Worm (Caenorhabditis elegans) whole organism, young adult: ENCODE results near the gene dct-16.
A peak's percentile ranks its signal among the peaks of the same experiment; 100 is the strongest.
"Not testable (repeated sequence)": the region's sequence is repeated elsewhere in the genome, so short reads cannot be mapped to it uniquely, and the experiment has no call there.

Experiments used
- B0336.3 ChIP-seq: fragments of 200-800 bp; sonication (Bioruptor generic); IDR thresholded peaks from 2 replicates; pipeline ENCODE4 v1.3.6; 2022; ENCODE audit warnings: missing genetic modification characterization, missing compliant biosample characterization
- K12H6.12 ChIP-seq: fragments of 200-800 bp; sonication (Bioruptor generic); optimal IDR thresholded peaks from 2 replicates; lab custom pipeline; 2018; ENCODE audit warnings: mild to moderate bottlenecking, missing genetic modification characterization, missing compliant biosample characterization
- Y53F4B.3 ChIP-seq: fragments of 200-800 bp; sonication (Bioruptor generic); IDR thresholded peaks from 2 replicates; pipeline ENCODE4 v1.3.6; 2022; ENCODE audit warnings: missing genetic modification reagents, missing genetic modification characterization, missing compliant biosample characterization
- Y79H2A.3 ChIP-seq: fragments of 200-800 bp; sonication (Bioruptor generic); conservative IDR thresholded peaks from 2 replicates; pipeline ENCODE4 v1.3.6; 2022; ENCODE audit warnings: missing genetic modification reagents, missing genetic modification characterization, missing compliant biosample characterization
- ZK185.1 ChIP-seq: sonication (generic microtip); optimal IDR thresholded peaks from 2 replicates; lab custom pipeline; 2016; ENCODE audit warnings: mild to moderate bottlenecking, missing genetic modification characterization, missing compliant biosample characterization; ENCODE audit not compliant: poor library complexity, severe bottlenecking
- akir-1 ChIP-seq: fragments of 200-800 bp; sonication (Bioruptor generic); optimal IDR thresholded peaks from 2 replicates; lab custom pipeline; 2018; ENCODE audit warnings: mild to moderate bottlenecking, missing genetic modification characterization, moderate library complexity, missing compliant biosample characterization
- aptf-3 ChIP-seq: fragments of 200-800 bp; sonication (Bioruptor generic); IDR thresholded peaks from 2 replicates; pipeline ENCODE4 v1.3.6; 2022; ENCODE audit warnings: missing genetic modification characterization, missing compliant biosample characterization
- atf-7 ChIP-seq: sonication (generic microtip); optimal IDR thresholded peaks from 2 replicates; lab custom pipeline; 2017; ENCODE audit warnings: mild to moderate bottlenecking, missing genetic modification characterization, missing compliant biosample characterization
- bed-2 ChIP-seq: fragments of 200-800 bp; sonication (Bioruptor generic); IDR thresholded peaks from 2 replicates; pipeline ENCODE4 v1.3.6; 2022; ENCODE audit warnings: missing genetic modification reagents, missing genetic modification characterization, missing compliant biosample characterization
- cebp-2 ChIP-seq: fragments of 200-800 bp; sonication (Bioruptor generic); IDR thresholded peaks from 2 replicates; pipeline ENCODE4 v1.3.6; 2022; ENCODE audit warnings: missing genetic modification characterization, missing compliant biosample characterization
- ceh-27 ChIP-seq: fragments of 200-800 bp; sonication (Bioruptor generic); optimal IDR thresholded peaks from 2 replicates; lab custom pipeline; 2018; ENCODE audit warnings: mild to moderate bottlenecking, missing genetic modification characterization, moderate library complexity, missing compliant biosample characterization
- dpff-1 ChIP-seq: sonication (generic microtip); optimal IDR thresholded peaks from 2 replicates; lab custom pipeline; 2017; ENCODE audit warnings: mild to moderate bottlenecking, missing genetic modification characterization, missing compliant biosample characterization
- egrh-3 ChIP-seq: fragments of 200-800 bp; sonication (Bioruptor generic); IDR thresholded peaks from 2 replicates; pipeline ENCODE4 v1.3.6; 2022; ENCODE audit warnings: missing genetic modification reagents, missing genetic modification characterization, missing compliant biosample characterization
- ets-4 ChIP-seq: fragments of 200-800 bp; sonication (Bioruptor generic); optimal IDR thresholded peaks from 2 replicates; lab custom pipeline; 2018; ENCODE audit warnings: mild to moderate bottlenecking, missing genetic modification characterization, missing compliant biosample characterization
- fkh-3 ChIP-seq: sonication (generic microtip); optimal IDR thresholded peaks from 2 replicates; lab custom pipeline; 2016; ENCODE audit warnings: mild to moderate bottlenecking, missing genetic modification characterization, missing compliant biosample characterization
- hmg-1.2 ChIP-seq: fragments of 200-800 bp; sonication (Bioruptor generic); IDR thresholded peaks from 2 replicates; pipeline ENCODE4 v1.3.6; 2022; ENCODE audit warnings: missing genetic modification reagents, missing genetic modification characterization, missing compliant biosample characterization
- hrde-1 ChIP-seq: sonication (generic microtip); optimal IDR thresholded peaks from 2 replicates; lab custom pipeline; 2016; ENCODE audit warnings: missing genetic modification characterization, mild to moderate bottlenecking, missing compliant biosample characterization, moderate library complexity, missing genotype, missing genetic modification reagents, borderline replicate concordance
- lag-1 ChIP-seq: fragments of 200-800 bp; sonication (Bioruptor generic); IDR thresholded peaks from 2 replicates; pipeline ENCODE4 v1.3.6; 2022; ENCODE audit warnings: missing genetic modification reagents, missing genetic modification characterization, missing compliant biosample characterization
- lir-1 ChIP-seq: fragments of 200-800 bp; sonication (Bioruptor generic); conservative IDR thresholded peaks from 2 replicates; pipeline ENCODE4 v1.3.6; 2022; ENCODE audit warnings: missing genetic modification reagents, missing genetic modification characterization, missing compliant biosample characterization
- madf-10 ChIP-seq: sonication (generic microtip); optimal IDR thresholded peaks from 2 replicates; lab custom pipeline; 2016; ENCODE audit warnings: mild to moderate bottlenecking, missing genetic modification characterization, missing compliant biosample characterization
- madf-3 ChIP-seq: fragments of 200-800 bp; sonication (Bioruptor generic); IDR thresholded peaks from 2 replicates; pipeline ENCODE4 v1.3.6; 2022; ENCODE audit warnings: missing genetic modification reagents, missing genetic modification characterization, missing compliant biosample characterization
- mxl-1 ChIP-seq: sonication (generic microtip); optimal IDR thresholded peaks from 2 replicates; lab custom pipeline; 2016; ENCODE audit warnings: missing genetic modification characterization, missing compliant biosample characterization
- nhr-120 ChIP-seq: fragments of 200-800 bp; sonication (Bioruptor generic); IDR thresholded peaks from 2 replicates; pipeline ENCODE4 v1.3.6; 2022; ENCODE audit warnings: missing genetic modification characterization, missing compliant biosample characterization
- nhr-90 ChIP-seq: sonication (generic microtip); optimal IDR thresholded peaks from 2 replicates; lab custom pipeline; 2016; ENCODE audit warnings: missing genotype, mild to moderate bottlenecking, missing genetic modification characterization, missing compliant biosample characterization
- rec-8 ChIP-seq, 2 experiments: sonication (generic microtip); optimal IDR thresholded peaks; 2 replicates each; lab custom pipeline; 2016; ENCODE audit warnings: mild to moderate bottlenecking in 2 of 2, missing genetic modification characterization in 2 of 2, missing genetic modification reagents in 2 of 2, missing genotype in 2 of 2, missing biosample characterization in 1 of 2, missing compliant biosample characterization in 1 of 2, moderate library complexity in 1 of 2
- snpc-4 ChIP-seq, 5 experiments: fragments of 150-350 bp in 1 of 5; sonication (generic microtip) in 4 of 5; optimal IDR thresholded peaks; 2 replicates each; lab custom pipeline; 2014 to 2018; ENCODE audit warnings: missing genetic modification characterization in 5 of 5, missing biosample characterization in 3 of 5, antibody characterized with exemption in 2 of 5, mild to moderate bottlenecking in 2 of 5, missing compliant biosample characterization in 2 of 5, missing genotype in 2 of 5, moderate library complexity in 2 of 5, missing genetic modification reagents in 1 of 5
- tlf-1 ChIP-seq: fragments of 200-800 bp; sonication (Bioruptor generic); optimal IDR thresholded peaks from 2 replicates; lab custom pipeline; 2018; ENCODE audit warnings: mild to moderate bottlenecking, missing genetic modification characterization, missing compliant biosample characterization
- zfh-2 ChIP-seq: fragments of 200-800 bp; sonication (Bioruptor generic); conservative IDR thresholded peaks from 2 replicates; pipeline ENCODE4 v1.3.6; 2022; ENCODE audit warnings: missing genetic modification reagents, missing genetic modification characterization, missing compliant biosample characterization
- ztf-22 ChIP-seq: fragments of 200-800 bp; sonication (Bioruptor generic); optimal IDR thresholded peaks from 2 replicates; lab custom pipeline; 2018; ENCODE audit warnings: mild to moderate bottlenecking, missing genetic modification characterization, moderate library complexity, missing compliant biosample characterization
- ztf-25 ChIP-seq: fragments of 200-800 bp; sonication (Bioruptor generic); IDR thresholded peaks from 2 replicates; pipeline ENCODE4 v1.3.6; 2022; ENCODE audit warnings: missing genetic modification reagents, missing genetic modification characterization, missing compliant biosample characterization
- ztf-26 ChIP-seq: sonication (generic microtip); optimal IDR thresholded peaks from 2 replicates; lab custom pipeline; 2017; ENCODE audit warnings: missing genetic modification characterization, missing compliant biosample characterization

The dct-16 gene

DNA sequence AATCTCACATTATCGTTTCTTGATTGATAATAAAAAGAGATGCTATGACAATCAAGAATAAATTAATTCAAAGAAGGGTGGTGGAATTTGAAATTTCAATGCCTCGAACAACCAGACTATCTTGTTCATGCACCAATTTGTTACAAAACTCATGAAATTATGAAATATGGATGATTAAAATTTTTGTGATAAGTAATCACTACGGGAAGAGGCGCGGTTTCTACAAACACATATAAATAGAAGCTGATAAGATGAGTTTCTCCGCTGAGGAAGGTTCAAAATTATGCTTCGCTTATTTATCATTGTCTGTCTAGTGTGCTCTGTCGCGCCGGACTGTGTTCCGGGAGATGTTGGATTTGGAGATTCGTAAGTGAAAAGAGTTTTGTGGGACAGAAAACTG is 15.6 kb upstream of the dct-16 start:
- no peak for TF ChIP-seq egrh-3 (GFP tag; lab: Robert Waterston, UW)
- TF ChIP-seq B0336.3 (GFP tag; lab: Robert Waterston, UW), result no peak
- TF ChIP-seq madf-3 (GFP tag; lab: Robert Waterston, UW), result no peak
- TF ChIP-seq fkh-3 (tag; lab: Kevin White, UChicago), result no peak
- no peak for TF ChIP-seq madf-10 (tag; lab: Kevin White, UChicago)
- no peak for TF ChIP-seq Y53F4B.3 (GFP tag; lab: Robert Waterston, UW)
- no peak for TF ChIP-seq ztf-26 (tag; lab: Kevin White, UChicago)
- TF ChIP-seq lir-1 (GFP tag; lab: Robert Waterston, UW), result no peak
- TF ChIP-seq lag-1 (GFP tag; lab: Robert Waterston, UW), result no peak
- no peak for TF ChIP-seq nhr-90 (tag; lab: Kevin White, UChicago)
- TF ChIP-seq tlf-1 (GFP tag; lab: Kevin White, UChicago), result no peak
- TF ChIP-seq bed-2 (GFP tag; lab: Robert Waterston, UW), result no peak
- TF ChIP-seq aptf-3 (GFP tag; lab: Robert Waterston, UW), result no peak
- no peak for TF ChIP-seq Y79H2A.3 (GFP tag; lab: Robert Waterston, UW)
- TF ChIP-seq rec-8 (tag; optimal IDR thresholded peaks at IDR 0.05; lab: Kevin White, UChicago), result no peak
- TF ChIP-seq cebp-2 (GFP tag; lab: Robert Waterston, UW), result no peak
- TF ChIP-seq, all 124 proteins: peak for 0

DNA sequence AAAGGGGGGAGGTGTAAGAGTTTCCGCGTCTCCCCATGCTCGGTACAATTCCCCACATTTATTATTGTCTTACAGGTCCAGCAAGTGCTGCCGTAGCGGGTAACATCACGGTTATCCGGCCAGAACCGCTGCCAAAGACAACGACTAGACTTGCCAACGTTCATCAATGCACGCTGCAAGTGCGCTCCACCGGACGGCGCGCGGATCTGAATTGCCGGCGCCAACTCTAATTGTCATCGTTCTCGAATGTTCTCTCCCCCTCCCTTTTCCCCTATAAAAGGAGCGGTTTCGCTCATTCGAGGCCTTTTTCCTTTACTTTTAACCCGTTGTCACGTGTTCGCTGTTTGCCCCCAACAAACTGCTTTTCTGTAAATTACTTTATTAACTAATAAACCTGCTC is 14.8 kb upstream of the dct-16 start, which contains the start of gene Y38H6C.8:
Y38H6C.8 (plus strand) TSS at position 301 of the 400 bp plus-strand sequence.
- TF ChIP-seq ztf-22 (GFP tag; lab: Kevin White, UChicago); hrde-1 (tag; lab: Kevin White, UChicago); K12H6.12 (tag; lab: Kevin White, UChicago): not testable (repeated sequence)

ce11 chrV:20509427-20509826 is 10.6 kb upstream of the dct-16 start:
- TF ChIP-seq nhr-120 (GFP tag; lab: Robert Waterston, UW) (0 out of 2 replicates have a peak, but pooled peaks have one; percentile 46), zfh-2 (GFP tag; lab: Robert Waterston, UW) (peak; percentile 56; the same call in 1 of the 2 replicates), mxl-1 (tag; lab: Kevin White, UChicago) (no peak)

DNA sequence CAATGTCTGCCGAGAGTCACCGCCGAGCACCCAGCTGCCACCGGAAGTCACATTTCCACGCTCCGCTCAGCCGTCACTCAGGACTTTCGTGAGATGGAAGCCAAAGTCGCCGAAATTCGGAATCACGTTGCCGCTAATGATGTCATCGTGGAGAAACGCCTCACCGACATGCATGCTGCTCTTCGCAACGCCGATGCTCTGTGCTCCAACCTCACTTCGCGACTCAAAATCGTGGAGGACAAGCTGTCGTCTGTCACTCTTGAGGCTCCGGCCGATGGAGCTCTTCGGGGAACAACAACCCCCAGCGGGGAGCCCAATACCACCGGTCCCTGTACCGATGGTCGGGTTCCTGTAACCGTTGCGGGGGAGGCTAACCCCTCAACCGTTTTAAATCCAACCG is 7.7 kb upstream of the dct-16 start:
- no peak for TF ChIP-seq ZK185.1 (tag; lab: Kevin White, UChicago)
- TF ChIP-seq atf-7, result no peak
- TF ChIP-seq zfh-2 (GFP tag; lab: Robert Waterston, UW), result peak; percentile 67; the same call in 1 of the 2 replicates
- TF ChIP-seq egrh-3 (GFP tag; lab: Robert Waterston, UW), result peak; percentile 21; the same call in 1 of the 2 replicates

ce11 chrV:20504997-20505396 is 6.1 kb upstream of the dct-16 start, which contains the start of gene Y38H6C.4:
TSS of gene Y38H6C.4 (minus strand) at chrV:20505097.
- TF ChIP-seq ets-4 (GFP tag; lab: Kevin White, UChicago) (no peak), aptf-3 (GFP tag; lab: Robert Waterston, UW) (no peak), hmg-1.2 (GFP tag; lab: Robert Waterston, UW) (no peak), dpff-1 (tag; lab: Kevin White, UChicago) (no peak), bed-2 (GFP tag; lab: Robert Waterston, UW) (no peak), cebp-2 (GFP tag; lab: Robert Waterston, UW) (no peak), akir-1 (no peak), snpc-4 (GFP tag; optimal IDR thresholded peaks at IDR 0.05; lab: Kevin White, UChicago) (no peak), snpc-4 (tag; optimal IDR thresholded peaks at IDR 0.05; lab: Kevin White, UChicago) (no peak), ceh-27 (GFP tag; lab: Kevin White, UChicago) (no peak), ztf-25 (GFP tag; lab: Robert Waterston, UW) (no peak)
